Worm (Caenorhabditis elegans) whole organism, young adult: ENCODE data around the gene msp-152.

Experiments
- F57A8.1 ChIP-seq: fragments of 200-800 bp; sonication (Bioruptor generic); optimal IDR thresholded peaks from 2 replicates; lab custom pipeline; 2018; ENCODE audit warnings: mild to moderate bottlenecking, missing genetic modification characterization, moderate library complexity, missing compliant biosample characterization
- ama-1 ChIP-seq, 3 experiments: fragments of 150-350 bp in 1 of 3; sonication (generic microtip) in 2 of 3; optimal IDR thresholded peaks; 2 replicates each; lab custom pipeline; 2014 to 2018; ENCODE audit warnings: missing biosample characterization in 2 of 3, missing genetic modification characterization in 2 of 3, missing genetic modification reagents in 2 of 3
- ceh-27 ChIP-seq: fragments of 200-800 bp; sonication (Bioruptor generic); optimal IDR thresholded peaks from 2 replicates; lab custom pipeline; 2018; ENCODE audit warnings: mild to moderate bottlenecking, missing genetic modification characterization, moderate library complexity, missing compliant biosample characterization
- lsl-1 ChIP-seq: fragments of 200-800 bp; sonication (Bioruptor generic); optimal IDR thresholded peaks from 2 replicates; lab custom pipeline; 2018; ENCODE audit warnings: mild to moderate bottlenecking, missing genetic modification characterization, moderate library complexity, missing compliant biosample characterization
- pha-4 ChIP-seq: fragments of 150-350 bp; sonication (generic microtip); optimal IDR thresholded peaks from 2 replicates; lab custom pipeline; 2014; ENCODE audit warnings: missing biosample characterization, missing genetic modification reagents, missing genetic modification characterization
- rpc-1 ChIP-seq, 2 experiments: fragments of 150-350 bp in 1 of 2; sonication (generic microtip) in 1 of 2; optimal IDR thresholded peaks; 2 replicates each; lab custom pipeline; 2014 to 2018; ENCODE audit warnings: missing biosample characterization in 1 of 2, missing genetic modification characterization in 1 of 2, missing genetic modification reagents in 1 of 2, missing genotype in 1 of 2
- snpc-1.3 ChIP-seq: sonication (generic microtip); optimal IDR thresholded peaks from 2 replicates; lab custom pipeline; 2017; ENCODE audit warnings: missing genetic modification characterization, mild to moderate bottlenecking, missing compliant biosample characterization, antibody characterized with exemption, moderate library complexity, missing genotype, missing genetic modification reagents; ENCODE audit not compliant: insufficient read depth
- snpc-4 ChIP-seq, 5 experiments: fragments of 150-350 bp in 1 of 5; sonication (generic microtip) in 4 of 5; optimal IDR thresholded peaks; 2 replicates each; lab custom pipeline; 2014 to 2018; ENCODE audit warnings: missing genetic modification characterization in 5 of 5, missing biosample characterization in 3 of 5, antibody characterized with exemption in 2 of 5, mild to moderate bottlenecking in 2 of 5, missing compliant biosample characterization in 2 of 5, missing genotype in 2 of 5, moderate library complexity in 2 of 5, missing genetic modification reagents in 1 of 5
- tbx-9 ChIP-seq: sonication (generic microtip); optimal IDR thresholded peaks from 2 replicates; lab custom pipeline; 2016; ENCODE audit warnings: borderline replicate concordance, missing genetic modification characterization, inconsistent platforms, missing compliant biosample characterization
- ztf-3 ChIP-seq: fragments of 200-800 bp; sonication (Bioruptor generic); optimal IDR thresholded peaks from 2 replicates; lab custom pipeline; 2018; ENCODE audit warnings: mild to moderate bottlenecking, missing genetic modification characterization, missing compliant biosample characterization

- TF ChIP-seq snpc-1.3 (tag; lab: Kevin White, UChicago), result no peak
- TF ChIP-seq ztf-3 (GFP tag; lab: Kevin White, UChicago), result no peak
- TF ChIP-seq ceh-27, result no peak
- TF ChIP-seq ama-1 (optimal IDR thresholded peaks at IDR 0.05; lab: Kevin White, UChicago), result no peak
- TF ChIP-seq ama-1 (GFP tag; optimal IDR thresholded peaks at IDR 0.05; lab: Kevin White, UChicago), result no peak
- TF ChIP-seq rpc-1 (optimal IDR thresholded peaks at IDR 0.05; lab: Kevin White, UChicago), result no peak
- TF ChIP-seq rpc-1 (tag; optimal IDR thresholded peaks at IDR 0.05; lab: Kevin White, UChicago), result no peak
- TF ChIP-seq snpc-4 (GFP tag; optimal IDR thresholded peaks at IDR 0.05; lab: Kevin White, UChicago), result no peak
- TF ChIP-seq snpc-4 (tag; optimal IDR thresholded peaks at IDR 0.05; lab: Kevin White, UChicago), result no peak
- no peak for TF ChIP-seq tbx-9
- TF ChIP-seq F57A8.1 (GFP tag; lab: Kevin White, UChicago), result no peak
- no peak for TF ChIP-seq pha-4 (tag; lab: Kevin White, UChicago)
- TF ChIP-seq lsl-1, result no peak
Measured at ce11 chrII:4892594-4892993, 40.2 kb upstream of the msp-152 start, which contains the start of gene msp-33.
